Fruit fly (Drosophila melanogaster) whole organism, adult: ENCODE measurements around the gene p38c.
A peak's percentile ranks its signal among the peaks of the same experiment; 100 is the strongest.

Experiments used
- CG11617 ChIP-seq: fragments of 200-800 bp; sonication (Bioruptor generic); optimal IDR thresholded peaks from 2 replicates; lab custom pipeline; 2017; ENCODE audit warnings: mild to moderate bottlenecking, missing biosample characterization, missing genetic modification reagents, missing genetic modification characterization
- CG12768 ChIP-seq: fragments of 200-800 bp; sonication (Bioruptor generic); optimal IDR thresholded peaks from 2 replicates; lab custom pipeline; 2017; ENCODE audit warnings: missing biosample characterization, missing genetic modification characterization, mild to moderate bottlenecking, moderate library complexity, missing genetic modification reagents
- CG14711 ChIP-seq: fragments of 200-800 bp; sonication (Bioruptor generic); optimal IDR thresholded peaks from 2 replicates; lab custom pipeline; 2018; ENCODE audit warnings: missing biosample characterization, mild to moderate bottlenecking, missing genetic modification characterization, moderate library complexity
- CG33017 ChIP-seq: fragments of 200-800 bp; sonication (Bioruptor generic); optimal IDR thresholded peaks from 2 replicates; lab custom pipeline; 2018; ENCODE audit warnings: missing biosample characterization, mild to moderate bottlenecking, missing genetic modification characterization, moderate library complexity
- CG5204 ChIP-seq: fragments of 200-800 bp; sonication (Bioruptor generic); optimal IDR thresholded peaks from 2 replicates; lab custom pipeline; 2016; ENCODE audit warnings: missing biosample characterization, missing genetic modification characterization
- CG7045 ChIP-seq: fragments of 200-800 bp; sonication (Bioruptor generic); optimal IDR thresholded peaks from 2 replicates; lab custom pipeline; 2017; ENCODE audit warnings: missing biosample characterization, mild to moderate bottlenecking, missing genetic modification characterization
- CG7101 ChIP-seq: fragments of 200-800 bp; sonication (Bioruptor generic); optimal IDR thresholded peaks from 2 replicates; lab custom pipeline; 2018; ENCODE audit warnings: missing biosample characterization, mild to moderate bottlenecking, missing genetic modification characterization, moderate library complexity
- Crg-1 ChIP-seq: fragments of 200-800 bp; sonication (Bioruptor generic); optimal IDR thresholded peaks from 2 replicates; lab custom pipeline; 2016; ENCODE audit warnings: missing biosample characterization, missing genetic modification characterization
- Hr96 ChIP-seq: fragments of 200-800 bp; sonication (Bioruptor generic); optimal IDR thresholded peaks from 2 replicates; lab custom pipeline; 2016; ENCODE audit warnings: missing biosample characterization, missing genetic modification characterization
- Mnt ChIP-seq: fragments of 200-800 bp; sonication (Bioruptor generic); optimal IDR thresholded peaks from 2 replicates; lab custom pipeline; 2016; ENCODE audit warnings: missing biosample characterization, mild to moderate bottlenecking, missing genetic modification characterization
- bab1 ChIP-seq: fragments of 200-800 bp; sonication (Bioruptor generic); optimal IDR thresholded peaks from 3 replicates; lab custom pipeline; 2019; ENCODE audit warnings: missing biosample characterization, mild to moderate bottlenecking, missing genetic modification characterization, moderate library complexity
- cic ChIP-seq: fragments of 200-800 bp; sonication (Bioruptor generic); optimal IDR thresholded peaks from 2 replicates; lab custom pipeline; 2017; ENCODE audit warnings: missing biosample characterization, mild to moderate bottlenecking, missing genetic modification characterization, moderate library complexity
- cnc ChIP-seq, 2 experiments: fragments of >200 bp; optimal IDR thresholded peaks; 2 replicates each; lab custom pipeline; 2017
- kay ChIP-seq: fragments of 200-800 bp; sonication (Bioruptor generic); peaks from one replicate; lab custom pipeline; 2016; ENCODE audit warnings: missing biosample characterization, missing genetic modification characterization, borderline replicate concordance
- tj ChIP-seq: fragments of 200-800 bp; sonication (Bioruptor generic); optimal IDR thresholded peaks from 3 replicates; lab custom pipeline; 2017; ENCODE audit warnings: missing biosample characterization, mild to moderate bottlenecking, missing genetic modification characterization, moderate library complexity
- toe ChIP-seq: fragments of 200-800 bp; sonication (Bioruptor generic); optimal IDR thresholded peaks from 2 replicates; lab custom pipeline; 2016; ENCODE audit warnings: missing biosample characterization, missing genetic modification characterization

p38c gene

dm6 chr3R:24099039-24100026 is 50.7 kb downstream of the p38c start:
- TF ChIP-seq CG11617 (GFP tag; lab: Kevin White, UChicago) (peak; percentile 47), Mnt (GFP tag; lab: Kevin White, UChicago) (peak; percentile 43), CG33017 (tag; lab: Kevin White, UChicago) (peak; percentile 61), CG14711 (tag; lab: Kevin White, UChicago) (peak; percentile 61), kay (peak; percentile 82), Crg-1 (GFP tag; lab: Kevin White, UChicago) (no peak), CG5204 (peak; percentile 10), cnc (optimal IDR thresholded peaks at IDR 0.05; lab: Kevin White, UChicago) (no peak), toe (no peak), Hr96 (GFP tag; lab: Kevin White, UChicago) (no peak), cic (GFP tag; lab: Kevin White, UChicago) (peak; percentile 36), CG7101 (tag; lab: Kevin White, UChicago) (peak; percentile 58), CG12768 (GFP tag; lab: Kevin White, UChicago) (peak; percentile 2), tj (GFP tag; lab: Kevin White, UChicago) (no peak), bab1 (no peak), CG7045 (no peak)
